Fruit fly (Drosophila melanogaster) whole organism: Measurements from ENCODE around the gene TwdlX.

Experiments used
- CG8478 ChIP-seq: fragments of >200 bp; optimal IDR thresholded peaks from 2 replicates; lab custom pipeline; 2018; ENCODE audit warnings: inconsistent platforms
- Dll ChIP-seq: fragments of >200 bp; optimal IDR thresholded peaks from 2 replicates; lab custom pipeline; 2017
- EcR ChIP-seq, 2 experiments: fragments of >200 bp; optimal IDR thresholded peaks; 2 replicates each; lab custom pipeline; 2017; ENCODE audit warnings: missing biosample characterization in 2 of 2, missing genetic modification characterization in 2 of 2, missing genetic modification reagents in 2 of 2
- pan ChIP-seq: fragments of >200 bp; optimal IDR thresholded peaks from 2 replicates; lab custom pipeline; 2017
- psq ChIP-seq: fragments of >200 bp; optimal IDR thresholded peaks from 2 replicates; lab custom pipeline; 2017
- usp ChIP-seq: fragments of >200 bp; optimal IDR thresholded peaks from 2 replicates; lab custom pipeline; 2017; ENCODE audit warnings: missing biosample characterization, missing genetic modification characterization, mixed read lengths

dm6 chrX:16760542-16760941, 29.7 kb downstream of the TwdlX start:
- TF ChIP-seq usp (GFP tag; lab: Kevin White, UChicago) (no peak), psq (lab: Kevin White, UChicago) (no peak), CG8478 (lab: Kevin White, UChicago) (no peak), Dll (lab: Kevin White, UChicago) (no peak), pan (lab: Kevin White, UChicago) (no peak), EcR (GFP tag; optimal IDR thresholded peaks at IDR 0.05; lab: Kevin White, UChicago) (no peak)
